Fruit fly (Drosophila melanogaster): ENCODE measurements around the gene ppk30.

Gene ppk30

dm6 chr3R:29704557-29704956, 35.6 kb downstream of the ppk30 start:
- TF ChIP-seq OdsH (GFP tag; optimal IDR thresholded peaks at IDR 0.05) (no peak), dsf (GFP tag; optimal IDR thresholded peaks at IDR 0.05; ENCODE audit: borderline replicate concordance) (no peak), fru (GFP tag; optimal IDR thresholded peaks at IDR 0.05) (peak; percentile 47), br (GFP tag; optimal IDR thresholded peaks at IDR 0.05) (peak; percentile 30), GATAd (GFP tag; optimal IDR thresholded peaks at IDR 0.05) (no peak), foxo (GFP tag; optimal IDR thresholded peaks at IDR 0.05) (peak in 1 of 2 experiments; percentile 50), Sp1 (GFP tag; optimal IDR thresholded peaks at IDR 0.05) (no peak), CrebA (GFP tag; optimal IDR thresholded peaks at IDR 0.05; ENCODE audit: borderline replicate concordance) (no peak), Jra (GFP tag; optimal IDR thresholded peaks at IDR 0.05) (no peak), h (GFP tag; optimal IDR thresholded peaks at IDR 0.05) (peak; percentile 61), psq (GFP tag; optimal IDR thresholded peaks at IDR 0.05) (no peak), woc (GFP tag; optimal IDR thresholded peaks at IDR 0.05) (no peak), ey (GFP tag; optimal IDR thresholded peaks at IDR 0.05) (peak; percentile 34), CG32264 (GFP tag; optimal IDR thresholded peaks at IDR 0.05) (no peak), dmrt93B (GFP tag; optimal IDR thresholded peaks at IDR 0.05) (no peak), Hr78 (GFP tag; optimal IDR thresholded peaks at IDR 0.05) (no peak), N (GFP tag; optimal IDR thresholded peaks at IDR 0.05) (no peak), Myc (optimal IDR thresholded peaks at IDR 0.05) (no peak), sv (GFP tag; optimal IDR thresholded peaks at IDR 0.05) (no peak), HLH106 (tag; optimal IDR thresholded peaks at IDR 0.05) (peak; percentile 45), Hnf4 (GFP tag; optimal IDR thresholded peaks at IDR 0.05) (no peak), tai (GFP tag; optimal IDR thresholded peaks at IDR 0.05) (no peak), Vsx2 (GFP tag; optimal IDR thresholded peaks at IDR 0.05; ENCODE audit: partially characterized antibody) (no peak), brk (GFP tag; optimal IDR thresholded peaks at IDR 0.05) (no peak)

DNA sequence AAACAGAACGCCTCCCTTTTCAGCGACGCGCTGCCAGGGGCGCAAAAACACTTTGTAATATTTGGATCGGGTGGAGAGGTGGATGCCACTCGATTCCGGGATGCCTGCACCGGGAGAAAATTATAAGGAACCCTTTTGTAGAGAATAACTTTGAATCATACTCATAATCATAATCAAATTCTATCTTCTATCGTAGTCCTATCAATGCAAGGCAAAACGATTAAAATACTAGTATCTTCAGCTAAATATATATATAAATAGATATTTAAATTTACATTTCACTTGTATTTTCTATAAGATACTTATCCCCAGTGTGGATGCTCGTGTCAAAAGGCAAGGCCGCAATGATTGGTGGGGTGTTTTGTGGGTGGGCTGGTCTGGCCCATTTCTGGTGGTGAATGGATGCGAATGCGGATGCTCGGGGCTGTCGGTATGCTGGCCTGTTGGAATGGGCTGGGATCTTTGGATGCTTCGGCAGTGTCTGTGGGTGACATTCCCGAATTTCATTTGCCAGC, 36.9 kb downstream of the ppk30 start:
- TF ChIP-seq Vsx2 (GFP tag; optimal IDR thresholded peaks at IDR 0.05; ENCODE audit: partially characterized antibody) (no peak), fru (GFP tag; optimal IDR thresholded peaks at IDR 0.05) (no peak), Myc (optimal IDR thresholded peaks at IDR 0.05) (no peak), sv (GFP tag; optimal IDR thresholded peaks at IDR 0.05) (no peak), OdsH (GFP tag; optimal IDR thresholded peaks at IDR 0.05) (no peak), foxo (GFP tag; optimal IDR thresholded peaks at IDR 0.05) (peak in 1 of 2 experiments; percentile 6), HLH106 (tag; optimal IDR thresholded peaks at IDR 0.05) (no peak), Hr83 (GFP tag; optimal IDR thresholded peaks at IDR 0.05; ENCODE audit: poor library complexity, severe bottlenecking) (no peak)

dm6 chr3R:29707258-29707657, 38.3 kb downstream of the ppk30 start:
- TF ChIP-seq usp (GFP tag; optimal IDR thresholded peaks at IDR 0.05), result no peak
- TF ChIP-seq Dfd (GFP tag; optimal IDR thresholded peaks at IDR 0.05), result no peak
- no peak for TF ChIP-seq CG9705 (GFP tag; optimal IDR thresholded peaks at IDR 0.05)
- no peak for TF ChIP-seq jim (GFP tag; optimal IDR thresholded peaks at IDR 0.05)
- TF ChIP-seq dl (GFP tag; optimal IDR thresholded peaks at IDR 0.05; ENCODE audit: insufficient read depth in 1 of 2, partially characterized antibody in 2 of 2), result no peak
- TF ChIP-seq Hr78 (GFP tag; optimal IDR thresholded peaks at IDR 0.05), result no peak
- TF ChIP-seq fru (GFP tag; optimal IDR thresholded peaks at IDR 0.05), result no peak

- no peak for TF ChIP-seq usp (GFP tag; optimal IDR thresholded peaks at IDR 0.05)
- no peak for TF ChIP-seq CG9705 (GFP tag; optimal IDR thresholded peaks at IDR 0.05)
- TF ChIP-seq dl (GFP tag; optimal IDR thresholded peaks at IDR 0.05; ENCODE audit: insufficient read depth in 1 of 2, partially characterized antibody in 2 of 2), result no peak
- no peak for TF ChIP-seq Hnf4 (GFP tag; optimal IDR thresholded peaks at IDR 0.05)
- TF ChIP-seq N (GFP tag; optimal IDR thresholded peaks at IDR 0.05), result no peak
- TF ChIP-seq sage (GFP tag; optimal IDR thresholded peaks at IDR 0.05), result no peak
- no peak for TF ChIP-seq GATAd (GFP tag; optimal IDR thresholded peaks at IDR 0.05)
- no peak for TF ChIP-seq rgr (GFP tag; optimal IDR thresholded peaks at IDR 0.05)
- no peak for TF ChIP-seq ey (GFP tag; optimal IDR thresholded peaks at IDR 0.05)
- no peak for TF ChIP-seq psq (GFP tag; optimal IDR thresholded peaks at IDR 0.05)
These were observed 39.4 kb downstream of the ppk30 start for dm6 chr3R:29708322-29708721.

DNA sequence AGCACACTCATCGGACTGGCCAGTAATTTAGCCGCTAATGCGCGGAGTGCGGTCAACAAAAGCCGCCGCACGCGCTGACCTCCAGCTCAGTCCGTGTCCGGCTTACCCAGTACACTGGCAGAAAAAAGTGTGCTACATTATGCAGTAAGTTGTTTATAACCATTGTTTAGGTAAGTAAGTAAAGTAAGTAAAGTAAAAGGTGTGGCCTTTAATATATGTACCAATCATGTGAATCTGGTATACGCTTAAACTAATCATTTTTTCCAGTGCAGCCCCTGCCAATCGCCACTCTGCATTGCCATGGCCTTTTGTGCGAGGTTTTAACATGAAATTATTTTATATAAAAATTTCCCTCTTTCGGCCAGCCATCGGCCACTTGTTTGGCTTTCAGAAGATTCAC, 42.5 kb downstream of the ppk30 start:
- TF ChIP-seq Dfd (GFP tag; optimal IDR thresholded peaks at IDR 0.05) (no peak), GATAd (GFP tag; optimal IDR thresholded peaks at IDR 0.05) (no peak), br (GFP tag; optimal IDR thresholded peaks at IDR 0.05) (no peak), ey (GFP tag; optimal IDR thresholded peaks at IDR 0.05) (no peak), usp (GFP tag; optimal IDR thresholded peaks at IDR 0.05) (no peak), Myc (optimal IDR thresholded peaks at IDR 0.05) (no peak), Mio (GFP tag; optimal IDR thresholded peaks at IDR 0.05) (no peak), Hr83 (GFP tag; optimal IDR thresholded peaks at IDR 0.05; ENCODE audit: poor library complexity, severe bottlenecking) (no peak), CG32264 (GFP tag; optimal IDR thresholded peaks at IDR 0.05) (no peak)
